Worm (Caenorhabditis elegans): ENCODE measurements around the gene ham-2.
A peak's percentile ranks its signal among the peaks of the same experiment; 100 is the strongest.

ham-2 gene

ce11 chrX:4588462-4588861 lies 34.0 kb downstream of the ham-2 start, which contains the start of gene lnp-1:
TSS of gene lnp-1 (plus strand) at chrX:4588762.
- TF ChIP-seq nhr-23 (tag; optimal IDR thresholded peaks at IDR 0.05): no peak
- no peak for TF ChIP-seq ZK546.5 (tag; optimal IDR thresholded peaks at IDR 0.05)
- TF ChIP-seq ceh-82 (tag; optimal IDR thresholded peaks at IDR 0.05): no peak
- TF ChIP-seq egl-5 (tag; optimal IDR thresholded peaks at IDR 0.05): no peak
- no peak for TF ChIP-seq elt-2 (tag; optimal IDR thresholded peaks at IDR 0.05)
- TF ChIP-seq elt-1 (tag; optimal IDR thresholded peaks at IDR 0.05): no peak
- TF ChIP-seq elt-3 (tag; optimal IDR thresholded peaks at IDR 0.05): no peak
- TF ChIP-seq skn-1 (tag; optimal IDR thresholded peaks at IDR 0.05): no peak
- TF ChIP-seq sea-2 (GFP tag; optimal IDR thresholded peaks at IDR 0.05): no peak
- no peak for TF ChIP-seq nhr-76 (tag; optimal IDR thresholded peaks at IDR 0.05)
- no peak for TF ChIP-seq hmg-11 (tag; optimal IDR thresholded peaks at IDR 0.05)
- no peak for TF ChIP-seq nhr-43 (tag; optimal IDR thresholded peaks at IDR 0.05; ENCODE audit: poor library complexity, severe bottlenecking)
- TF ChIP-seq tbx-2 (tag; optimal IDR thresholded peaks at IDR 0.05): no peak
- no peak for TF ChIP-seq nhr-77 (tag; optimal IDR thresholded peaks at IDR 0.05)
- no peak for TF ChIP-seq fos-1 (tag; optimal IDR thresholded peaks at IDR 0.05)
- TF ChIP-seq eor-1 (tag; optimal IDR thresholded peaks at IDR 0.05): no peak

- peak; percentile 23 for TF ChIP-seq lin-39 (tag; optimal IDR thresholded peaks at IDR 0.05)
- TF ChIP-seq mml-1 (tag; optimal IDR thresholded peaks at IDR 0.05): no peak
- no peak for TF ChIP-seq mdl-1 (tag; optimal IDR thresholded peaks at IDR 0.05)
Measured at ce11 chrX:4592250-4592649, 37.8 kb downstream of the ham-2 start, which contains the start of gene flp-12. TSS of gene flp-12 (minus strand) at chrX:4592350.

ce11 chrX:4597419-4597818 lies 42.9 kb downstream of the ham-2 start:
- no peak for TF ChIP-seq skn-1 (tag; optimal IDR thresholded peaks at IDR 0.05)
- no peak for TF ChIP-seq fos-1 (tag; optimal IDR thresholded peaks at IDR 0.05)
- no peak for TF ChIP-seq ama-1 (optimal IDR thresholded peaks at IDR 0.05)
- no peak for TF ChIP-seq nhr-28 (tag; optimal IDR thresholded peaks at IDR 0.05)
- TF ChIP-seq lin-39 (tag; optimal IDR thresholded peaks at IDR 0.05): no peak
- no peak for TF ChIP-seq daf-12 (tag; optimal IDR thresholded peaks at IDR 0.05)
- TF ChIP-seq elt-2 (tag; optimal IDR thresholded peaks at IDR 0.05): no peak
- TF ChIP-seq nhr-77 (tag; optimal IDR thresholded peaks at IDR 0.05): no peak
- no peak for TF ChIP-seq eor-1 (tag; optimal IDR thresholded peaks at IDR 0.05)
- no peak for TF ChIP-seq hmg-11 (tag; optimal IDR thresholded peaks at IDR 0.05)
- TF ChIP-seq ceh-9 (tag; optimal IDR thresholded peaks at IDR 0.05): no peak

ce11 chrX:4599526-4599925 lies 45.0 kb downstream of the ham-2 start:
- TF ChIP-seq unc-39 (tag; optimal IDR thresholded peaks at IDR 0.05) (no peak), ama-1 (optimal IDR thresholded peaks at IDR 0.05) (no peak), ZK546.5 (tag; optimal IDR thresholded peaks at IDR 0.05) (no peak), mdl-1 (tag; optimal IDR thresholded peaks at IDR 0.05) (no peak), zag-1 (tag; optimal IDR thresholded peaks at IDR 0.05) (no peak), eor-1 (tag; optimal IDR thresholded peaks at IDR 0.05) (no peak), sea-2 (GFP tag; optimal IDR thresholded peaks at IDR 0.05) (no peak), nhr-12 (tag; optimal IDR thresholded peaks at IDR 0.05) (no peak), fkh-2 (tag; optimal IDR thresholded peaks at IDR 0.05) (no peak), tbx-2 (tag; optimal IDR thresholded peaks at IDR 0.05) (no peak)

- no peak for TF ChIP-seq snpc-4 (tag; optimal IDR thresholded peaks at IDR 0.05)
- TF ChIP-seq nhr-25 (tag; optimal IDR thresholded peaks at IDR 0.05): no peak
- no peak for TF ChIP-seq egl-27 (tag; optimal IDR thresholded peaks at IDR 0.05)
- no peak for TF ChIP-seq unc-39 (tag; optimal IDR thresholded peaks at IDR 0.05)
- TF ChIP-seq lin-39 (tag; optimal IDR thresholded peaks at IDR 0.05): no peak
- TF ChIP-seq mml-1 (tag; optimal IDR thresholded peaks at IDR 0.05): no peak
- no peak for TF ChIP-seq nhr-43 (tag; optimal IDR thresholded peaks at IDR 0.05; ENCODE audit: poor library complexity, severe bottlenecking)
- no peak for TF ChIP-seq nhr-237 (tag; optimal IDR thresholded peaks at IDR 0.05)
- no peak for TF ChIP-seq R02D3.7 (tag; optimal IDR thresholded peaks at IDR 0.05)
- TF ChIP-seq sea-2 (GFP tag; optimal IDR thresholded peaks at IDR 0.05): no peak
- no peak for TF ChIP-seq nhr-11 (tag; optimal IDR thresholded peaks at IDR 0.05)
- no peak for TF ChIP-seq hmg-11 (tag; optimal IDR thresholded peaks at IDR 0.05)
- TF ChIP-seq fos-1 (tag; optimal IDR thresholded peaks at IDR 0.05): no peak
Measured at ce11 chrX:4600987-4601386, 46.5 kb downstream of the ham-2 start.

ce11 chrX:4604185-4604584 lies 49.7 kb downstream of the ham-2 start:
- TF ChIP-seq skn-1 (tag; optimal IDR thresholded peaks at IDR 0.05): no peak
- no peak for TF ChIP-seq lin-15B (tag; optimal IDR thresholded peaks at IDR 0.05)
- TF ChIP-seq nhr-11 (tag; optimal IDR thresholded peaks at IDR 0.05): no peak
- no peak for TF ChIP-seq eor-1 (tag; optimal IDR thresholded peaks at IDR 0.05)
- TF ChIP-seq ceh-16 (tag; optimal IDR thresholded peaks at IDR 0.05): no peak
- TF ChIP-seq mml-1 (tag; optimal IDR thresholded peaks at IDR 0.05): no peak
- no peak for TF ChIP-seq mdl-1 (tag; optimal IDR thresholded peaks at IDR 0.05)
- TF ChIP-seq egl-5 (tag; optimal IDR thresholded peaks at IDR 0.05): no peak
- TF ChIP-seq unc-39 (tag; optimal IDR thresholded peaks at IDR 0.05): no peak
- no peak for TF ChIP-seq fkh-10 (GFP tag; optimal IDR thresholded peaks at IDR 0.05)
- no peak for TF ChIP-seq nhr-23 (tag; optimal IDR thresholded peaks at IDR 0.05)
- TF ChIP-seq tbx-2 (tag; optimal IDR thresholded peaks at IDR 0.05): no peak
- TF ChIP-seq nhr-76 (tag; optimal IDR thresholded peaks at IDR 0.05): no peak
- TF ChIP-seq R02D3.7 (tag; optimal IDR thresholded peaks at IDR 0.05): no peak
- TF ChIP-seq egl-27 (tag; optimal IDR thresholded peaks at IDR 0.05): no peak
- no peak for TF ChIP-seq nhr-77 (tag; optimal IDR thresholded peaks at IDR 0.05)
- TF ChIP-seq pqm-1 (tag; optimal IDR thresholded peaks at IDR 0.05): no peak
- no peak for TF ChIP-seq nhr-25 (tag; optimal IDR thresholded peaks at IDR 0.05)
- no peak for TF ChIP-seq nhr-67 (tag; optimal IDR thresholded peaks at IDR 0.05)
- no peak for TF ChIP-seq hmg-11 (tag; optimal IDR thresholded peaks at IDR 0.05)
